Worm (Caenorhabditis elegans) whole organism, L4/young adult: ENCODE data around the gene dhcr-7.
"Not testable (repeated sequence)": the region's sequence is repeated elsewhere in the genome, so short reads cannot be mapped to it uniquely, and the experiment has no call there.

ENCODE experiments used
- W03F9.2 ChIP-seq: fragments of 150-350 bp; optimal IDR thresholded peaks from 2 replicates; lab custom pipeline; 2014; ENCODE audit warnings: missing biosample characterization, missing genetic modification characterization
- dao-5 ChIP-seq: sonication (generic microtip); optimal IDR thresholded peaks from 2 replicates; lab custom pipeline; 2016; ENCODE audit warnings: missing genotype, missing genetic modification characterization, moderate library complexity, missing compliant biosample characterization
- him-1 ChIP-seq: sonication (generic microtip); optimal IDR thresholded peaks from 2 replicates; lab custom pipeline; 2016; ENCODE audit warnings: missing genotype, missing genetic modification reagents, missing genetic modification characterization, missing compliant biosample characterization

dhcr-7 gene

ce11 chrV:20485285-20485684 lies at the start of gene dhcr-7:
TSS of gene dhcr-7 (minus strand) at chrV:20485385.
- TF ChIP-seq W03F9.2 (tag; lab: Kevin White, UChicago) (no peak), dao-5 (tag; lab: Kevin White, UChicago) (no peak), him-1 (tag; lab: Kevin White, UChicago) (no peak)

ce11 chrV:20534072-20534471 lies 48.9 kb upstream of the dhcr-7 start, which contains the start of gene famh-161:
TSS of gene famh-161 (minus strand) at chrV:20534172.
- TF ChIP-seq him-1 (tag; lab: Kevin White, UChicago) (no peak), W03F9.2 (tag; lab: Kevin White, UChicago) (no peak), dao-5 (tag; lab: Kevin White, UChicago) (no peak)

ce11 chrV:20527493-20527892 lies 42.3 kb upstream of the dhcr-7 start, which contains the start of gene Y38H6C.13:
TSS of gene Y38H6C.13 (plus strand) at chrV:20527793.
- TF ChIP-seq him-1 (tag; lab: Kevin White, UChicago) (no peak), dao-5 (tag; lab: Kevin White, UChicago) (no peak), W03F9.2 (tag; lab: Kevin White, UChicago) (no peak)

- TF ChIP-seq him-1 (tag; lab: Kevin White, UChicago) (no peak), W03F9.2 (tag; lab: Kevin White, UChicago) (no peak), dao-5 (tag; lab: Kevin White, UChicago) (no peak)
These were observed 40.8 kb upstream of the dhcr-7 start, which contains the start of the genes srh-166 and Y38H6C.24 for ce11 chrV:20525816-20526459. TSS of gene srh-166 (minus strand) at chrV:20525866. TSS of gene Y38H6C.24 (plus strand) at chrV:20526435.

ce11 chrV:20522219-20522618 lies 37.0 kb upstream of the dhcr-7 start, which contains the start of the genes Y38H6C.9 and fbxa-150:
TSS of gene Y38H6C.9 (minus strand) at chrV:20522270.
TSS of gene fbxa-150 (plus strand) at chrV:20522598.
- TF ChIP-seq W03F9.2 (tag; lab: Kevin White, UChicago) (no peak), him-1 (tag; lab: Kevin White, UChicago) (no peak), dao-5 (tag; lab: Kevin White, UChicago) (no peak)

- TF ChIP-seq him-1 (tag; lab: Kevin White, UChicago): no peak
- no peak for TF ChIP-seq dao-5 (tag; lab: Kevin White, UChicago)
- TF ChIP-seq W03F9.2 (tag; lab: Kevin White, UChicago): no peak
These were observed 33.7 kb upstream of the dhcr-7 start, which contains the start of gene Y38H6C.25 for ce11 chrV:20518927-20519326. TSS of gene Y38H6C.25 (plus strand) at chrV:20519227.

ce11 chrV:20517005-20517404 lies 31.8 kb upstream of the dhcr-7 start:
- TF ChIP-seq dao-5 (tag; lab: Kevin White, UChicago) (no peak), him-1 (tag; lab: Kevin White, UChicago) (no peak), W03F9.2 (tag; lab: Kevin White, UChicago) (no peak)

- TF ChIP-seq dao-5 (tag; lab: Kevin White, UChicago) (no peak), him-1 (tag; lab: Kevin White, UChicago) (no peak), W03F9.2 (tag; lab: Kevin White, UChicago) (no peak)
These were observed 29.3 kb upstream of the dhcr-7 start for ce11 chrV:20514483-20514882.

- not testable (repeated sequence) for TF ChIP-seq dao-5, him-1, W03F9.2 (tag; lab: Kevin White, UChicago)
These were observed 28.5 kb upstream of the dhcr-7 start, which contains the start of gene Y38H6C.8 for ce11 chrV:20513661-20514060. TSS of gene Y38H6C.8 (plus strand) at chrV:20513961.

- TF ChIP-seq him-1 (tag; lab: Kevin White, UChicago) (no peak), W03F9.2 (tag; lab: Kevin White, UChicago) (no peak), dao-5 (tag; lab: Kevin White, UChicago) (no peak)
These were observed 24.2 kb upstream of the dhcr-7 start for ce11 chrV:20509427-20509826.

ce11 chrV:20506542-20506941 lies 21.4 kb upstream of the dhcr-7 start:
- no peak for TF ChIP-seq dao-5 (tag; lab: Kevin White, UChicago)
- TF ChIP-seq W03F9.2 (tag; lab: Kevin White, UChicago): no peak
- no peak for TF ChIP-seq him-1 (tag; lab: Kevin White, UChicago)

- TF ChIP-seq W03F9.2 (tag; lab: Kevin White, UChicago) (no peak), him-1 (tag; lab: Kevin White, UChicago) (no peak), dao-5 (tag; lab: Kevin White, UChicago) (no peak)
These were observed 19.8 kb upstream of the dhcr-7 start, which contains the start of gene Y38H6C.4 for ce11 chrV:20504997-20505396. TSS of gene Y38H6C.4 (minus strand) at chrV:20505097.

ce11 chrV:20500405-20500804 lies 15.2 kb upstream of the dhcr-7 start, which contains the start of gene dct-14:
TSS of gene dct-14 (minus strand) at chrV:20500505.
- TF ChIP-seq him-1 (tag; lab: Kevin White, UChicago) (no peak), dao-5 (tag; lab: Kevin White, UChicago) (no peak), W03F9.2 (tag; lab: Kevin White, UChicago) (no peak)
